Fruit fly (Drosophila melanogaster) whole organism, embryonic: ENCODE data around the gene Herc4.

Source experiments
- Antp ChIP-seq: fragments of 200-800 bp; sonication (Bioruptor generic); optimal IDR thresholded peaks from 3 replicates; lab custom pipeline; 2016; ENCODE audit warnings: missing biosample characterization, missing genetic modification characterization
- Bdp1 ChIP-seq: fragments of 200-800 bp; sonication (Bioruptor generic); optimal IDR thresholded peaks from 3 replicates; lab custom pipeline; 2016; ENCODE audit warnings: missing biosample characterization, missing genetic modification characterization
- CG10321 ChIP-seq: fragments of 200-800 bp; sonication (Bioruptor generic); IDR thresholded peaks from 2 replicates; pipeline ENCODE4 v1.3.6; 2022; ENCODE audit warnings: missing biosample characterization, missing genetic modification characterization
- CG10462 ChIP-seq: fragments of 200-800 bp; sonication (Bioruptor generic); optimal IDR thresholded peaks from 2 replicates; lab custom pipeline; 2016; ENCODE audit warnings: missing biosample characterization, missing genetic modification characterization
- CG10543 ChIP-seq: fragments of 200-800 bp; sonication (Bioruptor generic); optimal IDR thresholded peaks from 3 replicates; lab custom pipeline; 2017; ENCODE audit warnings: missing biosample characterization, mild to moderate bottlenecking, missing genetic modification characterization, moderate library complexity
- CG10654 ChIP-seq: fragments of 200-800 bp; sonication (Bioruptor generic); optimal IDR thresholded peaks from 2 replicates; lab custom pipeline; 2016; ENCODE audit warnings: missing biosample characterization, missing genetic modification characterization
- CG11504 ChIP-seq: fragments of 200-800 bp; sonication (Bioruptor generic); optimal IDR thresholded peaks from 3 replicates; lab custom pipeline; 2019; ENCODE audit warnings: missing biosample characterization, mild to moderate bottlenecking, missing genetic modification characterization, moderate library complexity
- CG1647 ChIP-seq: fragments of 200-800 bp; sonication (Bioruptor generic); optimal IDR thresholded peaks from 3 replicates; lab custom pipeline; 2016; ENCODE audit warnings: missing biosample characterization, missing genetic modification characterization
- CG2875 ChIP-seq: fragments of 200-800 bp; sonication (Bioruptor generic); optimal IDR thresholded peaks from 2 replicates; lab custom pipeline; 2017; ENCODE audit warnings: missing biosample characterization, mild to moderate bottlenecking, missing genetic modification characterization, missing genetic modification reagents
- CG31224 ChIP-seq: fragments of 200-800 bp; sonication (Bioruptor generic); IDR thresholded peaks from 2 replicates; pipeline ENCODE4 v1.3.6; 2022; ENCODE audit warnings: missing biosample characterization, missing genetic modification characterization
- CG33557 ChIP-seq: fragments of 200-800 bp; sonication (Bioruptor generic); optimal IDR thresholded peaks from 2 replicates; lab custom pipeline; 2019; ENCODE audit warnings: missing biosample characterization, mild to moderate bottlenecking, missing genetic modification characterization, moderate library complexity
- CG3838 ChIP-seq: fragments of 200-800 bp; sonication (Bioruptor generic); optimal IDR thresholded peaks from 3 replicates; lab custom pipeline; 2016; ENCODE audit warnings: missing biosample characterization, missing genetic modification characterization
- CG4360 ChIP-seq: fragments of 200-800 bp; sonication (Bioruptor generic); IDR thresholded peaks from 2 replicates; pipeline ENCODE4 v1.3.6; 2022; ENCODE audit warnings: missing biosample characterization, missing genetic modification characterization
- CG6765 ChIP-seq: fragments of 200-800 bp; sonication (Bioruptor generic); optimal IDR thresholded peaks from 3 replicates; lab custom pipeline; 2017; ENCODE audit warnings: missing biosample characterization, mild to moderate bottlenecking, missing genetic modification characterization
- CG8281 ChIP-seq: fragments of 200-800 bp; sonication (Bioruptor generic); optimal IDR thresholded peaks from 2 replicates; lab custom pipeline; 2018; ENCODE audit warnings: missing biosample characterization, mild to moderate bottlenecking, missing genetic modification characterization, moderate library complexity
- CG8388 ChIP-seq: fragments of 200-800 bp; sonication (Bioruptor generic); optimal IDR thresholded peaks from 2 replicates; lab custom pipeline; 2019; ENCODE audit warnings: missing biosample characterization, mild to moderate bottlenecking, missing genetic modification characterization, moderate library complexity
- CG9437 ChIP-seq: fragments of 200-800 bp; sonication (Bioruptor generic); optimal IDR thresholded peaks from 2 replicates; lab custom pipeline; 2018; ENCODE audit warnings: missing biosample characterization, mild to moderate bottlenecking, missing genetic modification characterization
- Dad ChIP-seq: fragments of 200-800 bp; sonication (Bioruptor generic); optimal IDR thresholded peaks from 3 replicates; lab custom pipeline; 2016; ENCODE audit warnings: missing biosample characterization, missing genetic modification characterization
- Dbx ChIP-seq: fragments of 200-800 bp; sonication (Bioruptor generic); IDR thresholded peaks from 3 replicates; pipeline ENCODE4 v1.3.6; 2022; ENCODE audit warnings: missing biosample characterization, missing genetic modification characterization
- Doc3 ChIP-seq: fragments of 200-800 bp; sonication (Bioruptor generic); IDR thresholded peaks from 3 replicates; pipeline ENCODE4 v1.3.6; 2022; ENCODE audit warnings: missing biosample characterization, missing genetic modification characterization; ENCODE audit not compliant: partially characterized antibody
- Ets97D ChIP-seq: fragments of 200-800 bp; sonication (Bioruptor generic); optimal IDR thresholded peaks from 3 replicates; lab custom pipeline; 2016; ENCODE audit warnings: missing biosample characterization, missing genetic modification characterization
- Gsc ChIP-seq: fragments of 200-800 bp; sonication (Bioruptor generic); IDR thresholded peaks from 2 replicates; pipeline ENCODE4 v1.3.6; 2022; ENCODE audit warnings: missing biosample characterization, missing genetic modification characterization
- Hand ChIP-seq: fragments of 200-800 bp; sonication (Bioruptor generic); optimal IDR thresholded peaks from 2 replicates; lab custom pipeline; 2017; ENCODE audit warnings: mild to moderate bottlenecking, missing biosample characterization, missing genetic modification reagents, missing genetic modification characterization
- Hr3 ChIP-seq: fragments of 200-800 bp; sonication (Bioruptor generic); optimal IDR thresholded peaks from 3 replicates; lab custom pipeline; 2016; ENCODE audit warnings: missing biosample characterization, missing genetic modification characterization
- Lpt ChIP-seq: fragments of >200 bp; optimal IDR thresholded peaks from 2 replicates; lab custom pipeline; 2018; ENCODE audit warnings: missing biosample characterization, missing genetic modification characterization
- Meics ChIP-seq: fragments of 200-800 bp; sonication (Bioruptor generic); optimal IDR thresholded peaks from 2 replicates; lab custom pipeline; 2017; ENCODE audit warnings: missing biosample characterization, mild to moderate bottlenecking, missing genetic modification characterization
- Rfx ChIP-seq: fragments of 200-800 bp; sonication (Bioruptor generic); IDR thresholded peaks from 2 replicates; pipeline ENCODE4 v1.3.6; 2022; ENCODE audit warnings: missing biosample characterization, missing genetic modification characterization
- Rx ChIP-seq: fragments of 200-800 bp; sonication (Bioruptor generic); IDR thresholded peaks from 2 replicates; pipeline ENCODE4 v1.3.6; 2022; ENCODE audit warnings: missing biosample characterization, missing genetic modification characterization
- Scr ChIP-seq: fragments of 200-800 bp; sonication (Bioruptor generic); IDR thresholded peaks from 2 replicates; pipeline ENCODE4 v1.3.6; 2022; ENCODE audit warnings: missing biosample characterization, missing genetic modification characterization; ENCODE audit not compliant: partially characterized antibody
- Sry-β ChIP-seq: fragments of 200-800 bp; sonication (Bioruptor generic); optimal IDR thresholded peaks from 2 replicates; lab custom pipeline; 2018; ENCODE audit warnings: missing biosample characterization, mild to moderate bottlenecking, missing genetic modification characterization, moderate library complexity
- Ssrp ChIP-seq: fragments of 200-800 bp; sonication (Bioruptor generic); optimal IDR thresholded peaks from 2 replicates; lab custom pipeline; 2018; ENCODE audit warnings: missing biosample characterization, mild to moderate bottlenecking, missing genetic modification characterization, moderate library complexity
- ap ChIP-seq: fragments of 200-800 bp; sonication (Bioruptor generic); IDR thresholded peaks from 2 replicates; pipeline ENCODE4 v1.3.6; 2022; ENCODE audit warnings: missing biosample characterization, missing genetic modification characterization
- az2 ChIP-seq: fragments of 200-800 bp; sonication (Bioruptor generic); optimal IDR thresholded peaks from 3 replicates; lab custom pipeline; 2016; ENCODE audit warnings: missing biosample characterization, missing genetic modification characterization
- crol ChIP-seq: fragments of 200-800 bp; sonication (Bioruptor generic); IDR thresholded peaks from 2 replicates; pipeline ENCODE4 v1.3.6; 2022; ENCODE audit warnings: missing biosample characterization, missing genetic modification characterization
- crp ChIP-seq, 2 experiments: fragments of 200-800 bp; sonication (Bioruptor generic); optimal IDR thresholded peaks; 2 replicates in 1 of 2; 3 replicates in 1 of 2; lab custom pipeline; 2017; ENCODE audit warnings: missing biosample characterization in 2 of 2, missing genetic modification characterization in 2 of 2, mild to moderate bottlenecking in 1 of 2, moderate library complexity in 1 of 2
- cwo ChIP-seq: fragments of 200-800 bp; sonication (Bioruptor generic); optimal IDR thresholded peaks from 3 replicates; lab custom pipeline; 2017; ENCODE audit warnings: missing biosample characterization, missing genetic modification characterization, mild to moderate bottlenecking, moderate library complexity, missing genetic modification reagents
- dpn ChIP-seq, 2 experiments: fragments of 200-800 bp; sonication (Bioruptor generic); optimal IDR thresholded peaks; 3 replicates each; lab custom pipeline; 2016; ENCODE audit warnings: missing biosample characterization in 2 of 2, missing genetic modification characterization in 2 of 2
- esg ChIP-seq: fragments of 200-800 bp; sonication (Bioruptor generic); conservative IDR thresholded peaks from 2 replicates; pipeline ENCODE4 v1.3.6; 2022; ENCODE audit warnings: missing biosample characterization, missing genetic modification characterization
- exex ChIP-seq: fragments of 200-800 bp; sonication (Bioruptor generic); optimal IDR thresholded peaks from 4 replicates; lab custom pipeline; 2018; ENCODE audit warnings: missing biosample characterization, mild to moderate bottlenecking, missing genetic modification characterization, moderate library complexity
- kay ChIP-seq: fragments of 200-800 bp; sonication (Bioruptor generic); optimal IDR thresholded peaks from 2 replicates; lab custom pipeline; 2016; ENCODE audit warnings: missing biosample characterization, missing genetic modification characterization
- luna ChIP-seq: fragments of 200-800 bp; sonication (Bioruptor generic); optimal IDR thresholded peaks from 2 replicates; lab custom pipeline; 2016; ENCODE audit warnings: missing biosample characterization, missing genetic modification characterization
- phol ChIP-seq: fragments of 200-800 bp; sonication (Bioruptor generic); optimal IDR thresholded peaks from 3 replicates; lab custom pipeline; 2018; ENCODE audit warnings: missing biosample characterization, mild to moderate bottlenecking, missing genetic modification characterization, moderate library complexity
- ro ChIP-seq: fragments of 200-800 bp; sonication (Bioruptor generic); IDR thresholded peaks from 2 replicates; pipeline ENCODE4 v1.3.6; 2022; ENCODE audit warnings: missing biosample characterization, missing genetic modification characterization
- sima ChIP-seq: fragments of 200-800 bp; sonication (Bioruptor generic); optimal IDR thresholded peaks from 2 replicates; lab custom pipeline; 2016; ENCODE audit warnings: missing biosample characterization, missing genetic modification characterization
- so ChIP-seq: fragments of 200-800 bp; sonication (Bioruptor generic); IDR thresholded peaks from 3 replicates; pipeline ENCODE4 v1.3.6; 2022; ENCODE audit warnings: missing biosample characterization, missing genetic modification characterization
- trh ChIP-seq: fragments of 200-800 bp; sonication (Bioruptor generic); optimal IDR thresholded peaks from 2 replicates; lab custom pipeline; 2016; ENCODE audit warnings: missing biosample characterization, missing genetic modification characterization
- ttk ChIP-seq: fragments of 200-800 bp; sonication (Bioruptor generic); IDR thresholded peaks from 2 replicates; pipeline ENCODE4 v2.1.2; 2022; ENCODE audit warnings: missing biosample characterization, missing genetic modification characterization
- usp ChIP-seq: fragments of >200 bp; optimal IDR thresholded peaks from 2 replicates; lab custom pipeline; 2017; ENCODE audit warnings: missing biosample characterization, missing genetic modification characterization
- wdn ChIP-seq: fragments of 200-800 bp; sonication (Bioruptor generic); IDR thresholded peaks from 2 replicates; pipeline ENCODE4 v1.3.6; 2022; ENCODE audit warnings: missing biosample characterization, missing genetic modification characterization
- zen2 ChIP-seq: fragments of 200-800 bp; sonication (Bioruptor generic); IDR thresholded peaks from 3 replicates; pipeline ENCODE4 v1.3.6; 2022; ENCODE audit warnings: missing biosample characterization, missing genetic modification characterization; ENCODE audit not compliant: partially characterized antibody
- zf30C ChIP-seq: fragments of 200-800 bp; sonication (Bioruptor generic); optimal IDR thresholded peaks from 3 replicates; lab custom pipeline; 2018; ENCODE audit warnings: missing biosample characterization, mild to moderate bottlenecking, missing genetic modification characterization

The Herc4 gene

dm6 chr3L:1295693-1296092 is 17.8 kb upstream of the Herc4 start, which contains the start of gene Rabex-5 (continued):
- no peak for TF ChIP-seq zf30C (GFP tag; lab: Kevin White, UChicago)
- no peak for TF ChIP-seq CG10321 (GFP tag; lab: Robert Waterston, UW)
- no peak for TF ChIP-seq Rx (GFP tag; lab: Robert Waterston, UW)
- TF ChIP-seq Antp (GFP tag; lab: Kevin White, UChicago): peak; percentile 65
- peak; percentile 63 for TF ChIP-seq Ets97D
- peak; percentile 46; the same call in 2 of the 3 replicates for TF ChIP-seq Dbx
- TF ChIP-seq Ssrp: no peak
- no peak for TF ChIP-seq CG2875 (GFP tag; lab: Kevin White, UChicago)
- peak; percentile 67 for TF ChIP-seq Doc3 (GFP tag; lab: Robert Waterston, UW)
- TF ChIP-seq Scr (GFP tag; lab: Robert Waterston, UW): peak; percentile 86

dm6 chr3L:1298509-1298908 is 15.0 kb upstream of the Herc4 start, which contains the start of gene scf:
TSS of gene scf (plus strand) at chr3L:1298672.
- TF ChIP-seq CG4360 (GFP tag; lab: Robert Waterston, UW): peak; percentile 53; the same call in 1 of the 2 replicates
- no peak for TF ChIP-seq cwo (GFP tag; lab: Kevin White, UChicago)
- TF ChIP-seq Gsc (GFP tag; lab: Robert Waterston, UW): no peak
- no peak for TF ChIP-seq Hand
- no peak for TF ChIP-seq Bdp1 (GFP tag; lab: Kevin White, UChicago)
- no peak for TF ChIP-seq CG10543 (GFP tag; lab: Kevin White, UChicago)
- TF ChIP-seq ro: peak; percentile 40; the same call in 1 of the 2 replicates
- TF ChIP-seq Lpt: no peak
- no peak for TF ChIP-seq CG8388 (GFP tag; lab: Kevin White, UChicago)
- 0 out of 2 replicates have a peak, but pooled peaks have one; percentile 29 for TF ChIP-seq crol
- no peak for TF ChIP-seq Meics (GFP tag; lab: Kevin White, UChicago)
- no peak for TF ChIP-seq esg (GFP tag; lab: Robert Waterston, UW)
- no peak for TF ChIP-seq CG11504
- TF ChIP-seq sima (GFP tag; lab: Kevin White, UChicago): no peak
- no peak for TF ChIP-seq CG10462
- no peak for TF ChIP-seq dpn (GFP tag; optimal IDR thresholded peaks at IDR 0.05; lab: Kevin White, UChicago)
- TF ChIP-seq wdn (GFP tag; lab: Robert Waterston, UW): no peak
- peak; percentile 88 for TF ChIP-seq Sry-β (GFP tag; lab: Kevin White, UChicago)
- TF ChIP-seq CG3838 (GFP tag; lab: Kevin White, UChicago): no peak
- no peak for TF ChIP-seq CG10654 (GFP tag; lab: Kevin White, UChicago)
- no peak for TF ChIP-seq CG33557 (GFP tag; lab: Kevin White, UChicago)
- no peak for TF ChIP-seq az2 (GFP tag; lab: Kevin White, UChicago)
- no peak for TF ChIP-seq CG31224
- TF ChIP-seq CG8281 (tag; lab: Kevin White, UChicago): no peak
- TF ChIP-seq Rfx: peak; percentile 59
- no peak for TF ChIP-seq usp
- no peak for TF ChIP-seq trh (GFP tag; lab: Kevin White, UChicago)
- TF ChIP-seq Hr3 (GFP tag; lab: Kevin White, UChicago): no peak
- TF ChIP-seq ttk (GFP tag; lab: Robert Waterston, UW): no peak
- TF ChIP-seq phol: peak; percentile 4
- TF ChIP-seq exex (tag; lab: Kevin White, UChicago): no peak
- TF ChIP-seq kay (GFP tag; lab: Kevin White, UChicago): no peak
- TF ChIP-seq Dad (GFP tag; lab: Kevin White, UChicago): no peak
- no peak for TF ChIP-seq so (GFP tag; lab: Robert Waterston, UW)
- TF ChIP-seq crp (GFP tag; optimal IDR thresholded peaks at IDR 0.05; lab: Kevin White, UChicago): no peak
- TF ChIP-seq CG1647 (GFP tag; lab: Kevin White, UChicago): no peak
- no peak for TF ChIP-seq CG6765
- TF ChIP-seq ap (GFP tag; lab: Robert Waterston, UW): no peak
- TF ChIP-seq luna: no peak
- no peak for TF ChIP-seq CG9437 (GFP tag; lab: Kevin White, UChicago)
- no peak for TF ChIP-seq zen2 (GFP tag; lab: Robert Waterston, UW)
